Worm (Caenorhabditis elegans) whole organism, young adult: ENCODE results near the gene rmd-6.

Experiments used
- F10E7.11 ChIP-seq: sonication (generic microtip); optimal IDR thresholded peaks from 2 replicates; lab custom pipeline; 2017; ENCODE audit warnings: mild to moderate bottlenecking, missing genetic modification characterization, moderate library complexity, missing compliant biosample characterization
- F22D6.2 ChIP-seq: sonication (generic microtip); optimal IDR thresholded peaks from 2 replicates; lab custom pipeline; 2016; ENCODE audit warnings: mild to moderate bottlenecking, missing genetic modification characterization, missing compliant biosample characterization
- F57A8.1 ChIP-seq: fragments of 200-800 bp; sonication (Bioruptor generic); optimal IDR thresholded peaks from 2 replicates; lab custom pipeline; 2018; ENCODE audit warnings: mild to moderate bottlenecking, missing genetic modification characterization, moderate library complexity, missing compliant biosample characterization
- F57C9.4 ChIP-seq: sonication (generic microtip); optimal IDR thresholded peaks from 2 replicates; lab custom pipeline; 2017; ENCODE audit warnings: mild to moderate bottlenecking, missing genetic modification characterization, missing compliant biosample characterization
- T07F8.4 ChIP-seq: sonication (generic microtip); optimal IDR thresholded peaks from 2 replicates; lab custom pipeline; 2016; ENCODE audit warnings: mild to moderate bottlenecking, missing genetic modification characterization, moderate library complexity, missing compliant biosample characterization
- T26A5.8 ChIP-seq: sonication (generic microtip); optimal IDR thresholded peaks from 2 replicates; lab custom pipeline; 2016; ENCODE audit warnings: missing genetic modification characterization, missing compliant biosample characterization
- Y56A3A.18 ChIP-seq: fragments of 200-800 bp; sonication (Bioruptor generic); IDR thresholded peaks from 2 replicates; pipeline ENCODE4 v1.3.6; 2022; ENCODE audit warnings: missing genetic modification reagents, missing genetic modification characterization, missing compliant biosample characterization
- Y79H2A.3 ChIP-seq: fragments of 200-800 bp; sonication (Bioruptor generic); conservative IDR thresholded peaks from 2 replicates; pipeline ENCODE4 v1.3.6; 2022; ENCODE audit warnings: missing genetic modification reagents, missing genetic modification characterization, missing compliant biosample characterization
- Y95B8A.8 ChIP-seq: fragments of 200-800 bp; sonication (Bioruptor generic); IDR thresholded peaks from 2 replicates; pipeline ENCODE4 v1.3.6; 2022; ENCODE audit warnings: missing genetic modification reagents, missing genetic modification characterization, missing compliant biosample characterization
- ama-1 ChIP-seq, 3 experiments: fragments of 150-350 bp in 1 of 3; sonication (generic microtip) in 2 of 3; optimal IDR thresholded peaks; 2 replicates each; lab custom pipeline; 2014 to 2018; ENCODE audit warnings: missing biosample characterization in 2 of 3, missing genetic modification characterization in 2 of 3, missing genetic modification reagents in 2 of 3
- attf-3 ChIP-seq: fragments of 200-800 bp; sonication (Bioruptor generic); conservative IDR thresholded peaks from 2 replicates; pipeline ENCODE4 v1.3.6; 2022; ENCODE audit warnings: missing genetic modification reagents, missing genetic modification characterization, missing compliant biosample characterization
- attf-6 ChIP-seq: fragments of 200-800 bp; sonication (Bioruptor generic); IDR thresholded peaks from 2 replicates; pipeline ENCODE4 v1.3.6; 2022; ENCODE audit warnings: missing genetic modification reagents, missing genetic modification characterization, missing compliant biosample characterization
- ccch-3 ChIP-seq: fragments of 200-800 bp; sonication (Bioruptor generic); optimal IDR thresholded peaks from 2 replicates; lab custom pipeline; 2018; ENCODE audit warnings: mild to moderate bottlenecking, missing genetic modification characterization, missing compliant biosample characterization
- ceh-27 ChIP-seq: fragments of 200-800 bp; sonication (Bioruptor generic); optimal IDR thresholded peaks from 2 replicates; lab custom pipeline; 2018; ENCODE audit warnings: mild to moderate bottlenecking, missing genetic modification characterization, moderate library complexity, missing compliant biosample characterization
- chd-7 ChIP-seq: sonication (generic microtip); optimal IDR thresholded peaks from 2 replicates; lab custom pipeline; 2016; ENCODE audit warnings: mild to moderate bottlenecking, missing genetic modification characterization, moderate library complexity, missing compliant biosample characterization
- egl-44 ChIP-seq: fragments of 200-800 bp; sonication (Bioruptor generic); IDR thresholded peaks from 2 replicates; pipeline ENCODE4 v1.3.6; 2022; ENCODE audit warnings: missing genetic modification reagents, missing genetic modification characterization, missing compliant biosample characterization
- ets-4 ChIP-seq: fragments of 200-800 bp; sonication (Bioruptor generic); optimal IDR thresholded peaks from 2 replicates; lab custom pipeline; 2018; ENCODE audit warnings: mild to moderate bottlenecking, missing genetic modification characterization, missing compliant biosample characterization
- gei-17 ChIP-seq: fragments of 200-800 bp; sonication (Bioruptor generic); optimal IDR thresholded peaks from 2 replicates; lab custom pipeline; 2018; ENCODE audit warnings: mild to moderate bottlenecking, missing genetic modification characterization, missing compliant biosample characterization
- hrde-1 ChIP-seq: sonication (generic microtip); optimal IDR thresholded peaks from 2 replicates; lab custom pipeline; 2016; ENCODE audit warnings: missing genetic modification characterization, mild to moderate bottlenecking, missing compliant biosample characterization, moderate library complexity, missing genotype, missing genetic modification reagents, borderline replicate concordance
- lin-40 ChIP-seq: sonication (generic microtip); optimal IDR thresholded peaks from 2 replicates; lab custom pipeline; 2016; ENCODE audit warnings: missing genetic modification characterization, mild to moderate bottlenecking, missing compliant biosample characterization, missing genotype, missing genetic modification reagents
- lsl-1 ChIP-seq: fragments of 200-800 bp; sonication (Bioruptor generic); optimal IDR thresholded peaks from 2 replicates; lab custom pipeline; 2018; ENCODE audit warnings: mild to moderate bottlenecking, missing genetic modification characterization, moderate library complexity, missing compliant biosample characterization
- madf-8 ChIP-seq: fragments of 200-800 bp; sonication (Bioruptor generic); conservative IDR thresholded peaks from 2 replicates; pipeline ENCODE4 v1.3.6; 2022; ENCODE audit warnings: missing genetic modification reagents, missing genetic modification characterization, missing compliant biosample characterization
- mcd-1 ChIP-seq: fragments of 200-800 bp; sonication (Bioruptor generic); IDR thresholded peaks from 2 replicates; pipeline ENCODE4 v1.3.6; 2022; ENCODE audit warnings: missing genetic modification reagents, missing genetic modification characterization, missing compliant biosample characterization
- mel-28 ChIP-seq: sonication (generic microtip); optimal IDR thresholded peaks from 2 replicates; lab custom pipeline; 2016; ENCODE audit warnings: borderline replicate concordance, mild to moderate bottlenecking, missing genetic modification characterization, missing compliant biosample characterization
- nhr-179 ChIP-seq: sonication (generic microtip); optimal IDR thresholded peaks from 2 replicates; lab custom pipeline; 2016; ENCODE audit warnings: mild to moderate bottlenecking, missing genetic modification characterization, missing compliant biosample characterization
- nhr-80 ChIP-seq: sonication (generic microtip); optimal IDR thresholded peaks from 2 replicates; lab custom pipeline; 2016; ENCODE audit warnings: missing genetic modification characterization, missing compliant biosample characterization
- pha-4 ChIP-seq: fragments of 150-350 bp; sonication (generic microtip); optimal IDR thresholded peaks from 2 replicates; lab custom pipeline; 2014; ENCODE audit warnings: missing biosample characterization, missing genetic modification reagents, missing genetic modification characterization
- rpc-1 ChIP-seq, 2 experiments: fragments of 150-350 bp in 1 of 2; sonication (generic microtip) in 1 of 2; optimal IDR thresholded peaks; 2 replicates each; lab custom pipeline; 2014 to 2018; ENCODE audit warnings: missing biosample characterization in 1 of 2, missing genetic modification characterization in 1 of 2, missing genetic modification reagents in 1 of 2, missing genotype in 1 of 2
- sdz-38 ChIP-seq: sonication (generic microtip); optimal IDR thresholded peaks from 2 replicates; lab custom pipeline; 2016; ENCODE audit warnings: missing genotype, missing genetic modification characterization, missing compliant biosample characterization
- snpc-1.1 ChIP-seq: sonication (generic microtip); optimal IDR thresholded peaks from 2 replicates; lab custom pipeline; 2017; ENCODE audit warnings: missing genetic modification characterization, mild to moderate bottlenecking, missing compliant biosample characterization, antibody characterized with exemption, moderate library complexity, missing genotype, missing genetic modification reagents; ENCODE audit not compliant: insufficient read depth
- tbx-9 ChIP-seq: sonication (generic microtip); optimal IDR thresholded peaks from 2 replicates; lab custom pipeline; 2016; ENCODE audit warnings: borderline replicate concordance, missing genetic modification characterization, inconsistent platforms, missing compliant biosample characterization
- tlf-1 ChIP-seq: fragments of 200-800 bp; sonication (Bioruptor generic); optimal IDR thresholded peaks from 2 replicates; lab custom pipeline; 2018; ENCODE audit warnings: mild to moderate bottlenecking, missing genetic modification characterization, missing compliant biosample characterization
- zfh-2 ChIP-seq: fragments of 200-800 bp; sonication (Bioruptor generic); conservative IDR thresholded peaks from 2 replicates; pipeline ENCODE4 v1.3.6; 2022; ENCODE audit warnings: missing genetic modification reagents, missing genetic modification characterization, missing compliant biosample characterization
- ztf-18 ChIP-seq: sonication (generic microtip); optimal IDR thresholded peaks from 2 replicates; lab custom pipeline; 2016; ENCODE audit warnings: missing genotype, mild to moderate bottlenecking, missing genetic modification characterization, missing compliant biosample characterization
- ztf-25 ChIP-seq: fragments of 200-800 bp; sonication (Bioruptor generic); IDR thresholded peaks from 2 replicates; pipeline ENCODE4 v1.3.6; 2022; ENCODE audit warnings: missing genetic modification reagents, missing genetic modification characterization, missing compliant biosample characterization

Gene rmd-6

ce11 chrIV:5038744-5039143 is 29.9 kb upstream of the rmd-6 start (continued):
- TF ChIP-seq attf-6 (GFP tag; lab: Robert Waterston, UW) = peak; percentile 86

ce11 chrIV:5045389-5045788 is 23.3 kb upstream of the rmd-6 start, which contains the start of gene hot-9:
Gene hot-9 (minus strand): TSS chrIV:5045489.
- TF ChIP-seq zfh-2 (GFP tag; lab: Robert Waterston, UW) (no peak), tlf-1 (GFP tag; lab: Kevin White, UChicago) (no peak), nhr-179 (tag; lab: Kevin White, UChicago) (no peak), hrde-1 (tag; lab: Kevin White, UChicago) (no peak), F22D6.2 (tag; lab: Kevin White, UChicago) (no peak), chd-7 (no peak), gei-17 (no peak), ztf-25 (no peak), Y56A3A.18 (no peak), T26A5.8 (tag; lab: Kevin White, UChicago) (no peak), nhr-80 (tag; lab: Kevin White, UChicago) (no peak), snpc-1.1 (tag; lab: Kevin White, UChicago) (no peak), tbx-9 (no peak), egl-44 (no peak), ets-4 (no peak), attf-3 (GFP tag; lab: Robert Waterston, UW) (no peak)

DNA sequence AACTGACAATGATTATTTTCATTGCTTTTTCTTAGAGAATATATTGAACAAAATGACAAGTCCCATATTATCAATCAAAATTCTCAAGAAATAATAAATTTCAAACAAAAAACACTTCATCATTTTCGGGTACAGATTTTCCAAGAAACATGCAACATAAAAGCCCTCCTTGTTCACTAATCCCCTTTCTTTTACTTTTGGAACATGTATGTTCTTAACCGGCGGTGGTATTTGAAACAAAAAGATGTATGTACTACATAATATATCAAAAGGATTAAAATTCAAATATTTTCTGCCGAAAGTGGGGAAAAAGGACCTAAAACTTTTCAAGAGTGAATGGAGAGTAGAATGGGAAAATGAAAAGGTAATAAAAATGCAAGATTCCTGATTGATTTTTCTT is 14.3 kb upstream of the rmd-6 start:
- TF ChIP-seq T07F8.4 (tag; lab: Kevin White, UChicago) = no peak
- TF ChIP-seq mcd-1 = no peak
- no peak for TF ChIP-seq pha-4
- TF ChIP-seq lin-40 = no peak
- no peak for TF ChIP-seq lsl-1 (GFP tag; lab: Kevin White, UChicago)
- TF ChIP-seq ccch-3 (GFP tag; lab: Kevin White, UChicago) = no peak
- no peak for TF ChIP-seq tbx-9
- no peak for TF ChIP-seq hrde-1 (tag; lab: Kevin White, UChicago)
- no peak for TF ChIP-seq mel-28 (tag; lab: Kevin White, UChicago)
- no peak for TF ChIP-seq rpc-1 (optimal IDR thresholded peaks at IDR 0.05; lab: Kevin White, UChicago)
- no peak for TF ChIP-seq rpc-1 (tag; optimal IDR thresholded peaks at IDR 0.05; lab: Kevin White, UChicago)
- TF ChIP-seq sdz-38 (tag; lab: Kevin White, UChicago) = no peak
- no peak for TF ChIP-seq ceh-27 (GFP tag; lab: Kevin White, UChicago)
- TF ChIP-seq ztf-18 (tag; lab: Kevin White, UChicago) = no peak
- no peak for TF ChIP-seq ama-1 (optimal IDR thresholded peaks at IDR 0.05; lab: Kevin White, UChicago)
- TF ChIP-seq ama-1 (GFP tag; optimal IDR thresholded peaks at IDR 0.05; lab: Kevin White, UChicago) = no peak
- no peak for TF ChIP-seq F57A8.1
- no peak for TF ChIP-seq F57C9.4 (tag; lab: Kevin White, UChicago)
- no peak for TF ChIP-seq Y95B8A.8 (GFP tag; lab: Robert Waterston, UW)
- TF ChIP-seq F10E7.11 (tag; lab: Kevin White, UChicago) = no peak
- no peak for TF ChIP-seq madf-8
- TF ChIP-seq Y79H2A.3 (GFP tag; lab: Robert Waterston, UW) = no peak
